Fruit fly (Drosophila melanogaster) whole organism, embryonic: Measurements from ENCODE around the gene unk.
A peak's percentile ranks its signal among the peaks of the same experiment; 100 is the strongest.

Experiments used
- Bteb2 ChIP-seq: fragments of 200-800 bp; sonication (Bioruptor generic); optimal IDR thresholded peaks from 2 replicates; lab custom pipeline; 2016; ENCODE audit warnings: missing biosample characterization, missing genetic modification characterization
- CG11093 ChIP-seq: fragments of 200-800 bp; sonication (Bioruptor generic); IDR thresholded peaks from 3 replicates; pipeline ENCODE4 v1.3.6; 2022; ENCODE audit warnings: missing biosample characterization, missing genetic modification characterization
- CG11247 ChIP-seq: fragments of 200-800 bp; sonication (Bioruptor generic); IDR thresholded peaks from 2 replicates; pipeline ENCODE4 v1.3.6; 2022; ENCODE audit warnings: missing biosample characterization, missing genetic modification characterization
- CG12769 ChIP-seq: fragments of 200-800 bp; sonication (Bioruptor generic); optimal IDR thresholded peaks from 2 replicates; lab custom pipeline; 2019; ENCODE audit warnings: missing biosample characterization, mild to moderate bottlenecking, missing genetic modification characterization, moderate library complexity
- CG15011 ChIP-seq: fragments of 200-800 bp; sonication (Bioruptor generic); optimal IDR thresholded peaks from 3 replicates; lab custom pipeline; 2018; ENCODE audit warnings: missing biosample characterization, mild to moderate bottlenecking, missing genetic modification characterization
- CG17829 ChIP-seq: fragments of 200-800 bp; optimal IDR thresholded peaks from 2 replicates; lab custom pipeline; 2019; ENCODE audit warnings: missing biosample characterization, mild to moderate bottlenecking, missing genetic modification characterization, moderate library complexity
- CG18764 ChIP-seq: fragments of 200-800 bp; sonication (Bioruptor generic); optimal IDR thresholded peaks from 3 replicates; lab custom pipeline; 2016; ENCODE audit warnings: missing biosample characterization, missing genetic modification characterization
- CG3163 ChIP-seq: fragments of 200-800 bp; sonication (Bioruptor generic); optimal IDR thresholded peaks from 3 replicates; lab custom pipeline; 2016; ENCODE audit warnings: missing biosample characterization, missing genetic modification characterization
- CG32532 ChIP-seq: fragments of 200-800 bp; sonication (Bioruptor generic); IDR thresholded peaks from 2 replicates; pipeline ENCODE4 v1.3.6; 2022; ENCODE audit warnings: missing biosample characterization, missing genetic modification characterization
- CG34422 ChIP-seq: fragments of 200-800 bp; sonication (Bioruptor generic); IDR thresholded peaks from 3 replicates; pipeline ENCODE4 v1.3.6; 2022; ENCODE audit warnings: missing biosample characterization, missing genetic modification characterization
- CG3995 ChIP-seq: fragments of 200-800 bp; sonication (Bioruptor generic); optimal IDR thresholded peaks from 3 replicates; lab custom pipeline; 2016; ENCODE audit warnings: missing biosample characterization, missing genetic modification characterization
- CG4820 ChIP-seq: fragments of 200-800 bp; sonication (Bioruptor generic); optimal IDR thresholded peaks from 3 replicates; lab custom pipeline; 2016; ENCODE audit warnings: missing biosample characterization, missing genetic modification characterization
- CG6272 ChIP-seq: fragments of 200-800 bp; sonication (Bioruptor generic); IDR thresholded peaks from 2 replicates; pipeline ENCODE4 v1.3.6; 2022; ENCODE audit warnings: missing biosample characterization, missing genetic modification characterization
- CG6791 ChIP-seq: fragments of 200-800 bp; sonication (Bioruptor generic); IDR thresholded peaks from 3 replicates; pipeline ENCODE4 v1.3.6; 2022; ENCODE audit warnings: missing biosample characterization, missing genetic modification characterization; ENCODE audit not compliant: partially characterized antibody
- CG7928 ChIP-seq: fragments of 200-800 bp; sonication (Bioruptor generic); optimal IDR thresholded peaks from 2 replicates; lab custom pipeline; 2017; ENCODE audit warnings: missing biosample characterization, mild to moderate bottlenecking, missing genetic modification characterization
- CG8089 ChIP-seq: fragments of 200-800 bp; sonication (Bioruptor generic); optimal IDR thresholded peaks from 3 replicates; lab custom pipeline; 2016; ENCODE audit warnings: missing biosample characterization, missing genetic modification characterization
- CkIIα-i1 ChIP-seq: fragments of 200-800 bp; sonication (Bioruptor generic); IDR thresholded peaks from 2 replicates; pipeline ENCODE4 v1.3.6; 2022; ENCODE audit warnings: missing biosample characterization, missing genetic modification characterization
- D19B ChIP-seq: fragments of 200-800 bp; sonication (Bioruptor generic); optimal IDR thresholded peaks from 2 replicates; lab custom pipeline; 2017; ENCODE audit warnings: missing biosample characterization, mild to moderate bottlenecking, missing genetic modification characterization
- Deaf1 ChIP-seq: fragments of 200-800 bp; optimal IDR thresholded peaks from 3 replicates; lab custom pipeline; 2019; ENCODE audit warnings: missing biosample characterization, mild to moderate bottlenecking, missing genetic modification characterization, moderate library complexity
- Dek ChIP-seq: fragments of 200-800 bp; sonication (Bioruptor generic); optimal IDR thresholded peaks from 3 replicates; lab custom pipeline; 2019; ENCODE audit warnings: missing biosample characterization, mild to moderate bottlenecking, missing genetic modification characterization, moderate library complexity
- Doc2 ChIP-seq: fragments of 200-800 bp; sonication (Bioruptor generic); IDR thresholded peaks from 2 replicates; pipeline ENCODE4 v1.3.6; 2022; ENCODE audit warnings: missing biosample characterization, missing genetic modification characterization
- Dp ChIP-seq: fragments of 200-800 bp; sonication (Bioruptor generic); optimal IDR thresholded peaks from 2 replicates; lab custom pipeline; 2018; ENCODE audit warnings: missing biosample characterization, mild to moderate bottlenecking, missing genetic modification characterization, moderate library complexity
- Hmx ChIP-seq: fragments of 200-800 bp; sonication (Bioruptor generic); optimal IDR thresholded peaks from 2 replicates; lab custom pipeline; 2016; ENCODE audit warnings: missing biosample characterization, missing genetic modification characterization
- NC2β ChIP-seq: fragments of 200-800 bp; sonication (Bioruptor generic); optimal IDR thresholded peaks from 2 replicates; lab custom pipeline; 2016; ENCODE audit warnings: missing biosample characterization, missing genetic modification characterization
- Oaz ChIP-seq: fragments of 200-800 bp; sonication (Bioruptor generic); IDR thresholded peaks from 2 replicates; pipeline ENCODE4 v1.3.6; 2022; ENCODE audit warnings: missing biosample characterization, missing genetic modification characterization
- PHDP ChIP-seq: fragments of 200-800 bp; sonication (Bioruptor generic); optimal IDR thresholded peaks from 3 replicates; lab custom pipeline; 2018; ENCODE audit warnings: missing biosample characterization, mild to moderate bottlenecking, missing genetic modification characterization, moderate library complexity
- YL-1 ChIP-seq: fragments of 200-800 bp; sonication (Bioruptor generic); optimal IDR thresholded peaks from 3 replicates; lab custom pipeline; 2017; ENCODE audit warnings: missing biosample characterization, mild to moderate bottlenecking, missing genetic modification characterization
- amos ChIP-seq: fragments of 200-800 bp; sonication (Bioruptor generic); IDR thresholded peaks from 2 replicates; pipeline ENCODE4 v1.3.6; 2022; ENCODE audit warnings: missing biosample characterization, missing genetic modification characterization; ENCODE audit not compliant: partially characterized antibody
- bab2 ChIP-seq: fragments of 200-800 bp; sonication (Bioruptor generic); optimal IDR thresholded peaks from 2 replicates; lab custom pipeline; 2016; ENCODE audit warnings: missing biosample characterization, missing genetic modification characterization
- ci ChIP-seq: fragments of 200-800 bp; sonication (Bioruptor generic); IDR thresholded peaks from 3 replicates; pipeline ENCODE4 v1.3.6; 2022; ENCODE audit warnings: missing biosample characterization, missing genetic modification characterization
- croc ChIP-seq: fragments of 200-800 bp; sonication (Bioruptor generic); conservative IDR thresholded peaks from 3 replicates; pipeline ENCODE4 v1.3.6; 2022; ENCODE audit warnings: missing biosample characterization, missing genetic modification characterization
- crp ChIP-seq, 2 experiments: fragments of 200-800 bp; sonication (Bioruptor generic); optimal IDR thresholded peaks; 2 replicates in 1 of 2; 3 replicates in 1 of 2; lab custom pipeline; 2017; ENCODE audit warnings: missing biosample characterization in 2 of 2, missing genetic modification characterization in 2 of 2, mild to moderate bottlenecking in 1 of 2, moderate library complexity in 1 of 2
- ewg ChIP-seq: fragments of 200-800 bp; sonication (Bioruptor generic); optimal IDR thresholded peaks from 3 replicates; lab custom pipeline; 2017; ENCODE audit warnings: mild to moderate bottlenecking, missing biosample characterization, missing genetic modification reagents, missing genetic modification characterization
- hth ChIP-seq: fragments of >200 bp; optimal IDR thresholded peaks from 2 replicates; lab custom pipeline; 2017; ENCODE audit warnings: inconsistent platforms
- insv ChIP-seq, 2 experiments: fragments of 200-800 bp; sonication (Bioruptor generic); optimal IDR thresholded peaks; 3 replicates each; lab custom pipeline; 2016 to 2018; ENCODE audit warnings: missing biosample characterization in 2 of 2, missing genetic modification characterization in 2 of 2
- lmd ChIP-seq: fragments of 200-800 bp; sonication (Bioruptor generic); IDR thresholded peaks from 2 replicates; pipeline ENCODE4 v1.3.6; 2022; ENCODE audit warnings: missing biosample characterization, missing genetic modification characterization
- nerfin-1 ChIP-seq: fragments of 200-800 bp; sonication (Bioruptor generic); optimal IDR thresholded peaks from 3 replicates; lab custom pipeline; 2019; ENCODE audit warnings: missing biosample characterization, mild to moderate bottlenecking, missing genetic modification characterization, moderate library complexity
- pnt ChIP-seq: fragments of 200-800 bp; sonication (Bioruptor generic); optimal IDR thresholded peaks from 3 replicates; lab custom pipeline; 2016; ENCODE audit warnings: missing biosample characterization, missing genetic modification characterization
- psq ChIP-seq: fragments of 200-800 bp; sonication (Bioruptor generic); optimal IDR thresholded peaks from 2 replicates; lab custom pipeline; 2017; ENCODE audit warnings: missing biosample characterization, missing genetic modification characterization
- pzg ChIP-seq: fragments of 200-800 bp; sonication (Bioruptor generic); optimal IDR thresholded peaks from 3 replicates; lab custom pipeline; 2018; ENCODE audit warnings: missing biosample characterization, mild to moderate bottlenecking, missing genetic modification characterization, moderate library complexity
- sim ChIP-seq: fragments of 200-800 bp; sonication (Bioruptor generic); IDR thresholded peaks from 2 replicates; pipeline ENCODE4 v1.3.6; 2022; ENCODE audit warnings: missing biosample characterization, missing genetic modification characterization
- sna ChIP-seq: fragments of 200-800 bp; sonication (Bioruptor generic); IDR thresholded peaks from 2 replicates; pipeline ENCODE4 v1.3.6; 2022; ENCODE audit warnings: missing biosample characterization, missing genetic modification characterization; ENCODE audit not compliant: partially characterized antibody
- sob ChIP-seq: fragments of 200-800 bp; sonication (Bioruptor generic); IDR thresholded peaks from 2 replicates; pipeline ENCODE4 v1.3.6; 2022; ENCODE audit warnings: missing biosample characterization, missing genetic modification characterization
- stc ChIP-seq: fragments of 200-800 bp; sonication (Bioruptor generic); IDR thresholded peaks from 2 replicates; pipeline ENCODE4 v1.3.6; 2022; ENCODE audit warnings: missing biosample characterization, missing genetic modification characterization
- tll ChIP-seq, 2 experiments: fragments of 200-800 bp in 1 of 2; fragments of >200 bp in 1 of 2; sonication (Bioruptor generic) in 1 of 2; optimal IDR thresholded peaks; 2 replicates each; lab custom pipeline; 2017 to 2019; ENCODE audit warnings: missing biosample characterization in 2 of 2, missing genetic modification characterization in 2 of 2, mild to moderate bottlenecking in 1 of 2, moderate library complexity in 1 of 2
- toy ChIP-seq: fragments of 200-800 bp; sonication (Bioruptor generic); IDR thresholded peaks from 2 replicates; pipeline ENCODE4 v1.3.6; 2022; ENCODE audit warnings: missing biosample characterization, missing genetic modification characterization
- trem ChIP-seq: fragments of 200-800 bp; optimal IDR thresholded peaks from 3 replicates; lab custom pipeline; 2019; ENCODE audit warnings: missing biosample characterization, mild to moderate bottlenecking, missing genetic modification characterization, moderate library complexity
- tup ChIP-seq: fragments of 200-800 bp; sonication (Bioruptor generic); optimal IDR thresholded peaks from 2 replicates; lab custom pipeline; 2016; ENCODE audit warnings: missing biosample characterization, mild to moderate bottlenecking, missing genetic modification characterization, moderate library complexity
- zen ChIP-seq: fragments of 200-800 bp; sonication (Bioruptor generic); optimal IDR thresholded peaks from 3 replicates; lab custom pipeline; 2018; ENCODE audit warnings: missing biosample characterization, mild to moderate bottlenecking, missing genetic modification characterization, moderate library complexity

unk gene

DNA sequence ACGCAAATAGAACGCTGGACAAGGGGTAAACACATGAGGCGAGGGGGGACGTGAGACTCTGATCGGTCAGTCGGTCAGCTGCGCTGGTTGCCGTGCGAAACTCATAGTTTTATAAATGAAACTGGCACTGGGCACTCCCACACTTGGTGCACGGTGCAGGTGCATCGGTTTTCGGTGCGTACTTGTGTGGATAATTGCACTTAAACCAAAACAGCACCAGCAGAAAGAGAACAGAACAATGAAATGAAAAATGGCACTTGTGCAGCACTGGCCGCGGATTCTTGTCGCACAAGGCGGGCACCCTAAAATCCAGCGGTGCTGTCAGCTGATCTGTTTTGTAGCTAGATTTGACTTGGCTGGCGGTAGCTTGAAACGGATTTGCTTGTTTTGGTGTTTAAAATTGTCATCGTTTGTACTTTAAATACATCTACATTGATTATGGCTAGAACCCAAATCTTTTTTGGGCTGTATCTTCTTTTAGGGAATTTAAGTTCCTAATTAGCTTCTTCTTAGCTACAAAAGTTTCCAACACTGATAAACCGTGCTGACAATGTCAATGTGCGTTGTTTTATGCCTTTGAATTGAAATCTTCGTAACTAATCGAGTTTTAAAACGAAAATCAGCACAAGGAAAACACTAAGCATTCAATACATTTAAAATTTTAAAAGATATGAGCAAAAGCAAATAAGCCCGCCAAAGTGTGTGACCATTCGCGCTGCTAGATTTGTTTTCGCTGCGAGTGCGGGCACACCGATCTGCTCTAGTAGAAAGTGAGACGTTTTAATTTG lies 39.8 kb downstream of the unk start, which contains the start of the genes Rassf and CenB1A (continued):
- TF ChIP-seq stc (GFP tag; lab: Robert Waterston, UW) = no peak
- TF ChIP-seq Deaf1 = peak; percentile 15
- TF ChIP-seq bab2 (GFP tag; lab: Kevin White, UChicago) = peak; percentile 23
- no peak for TF ChIP-seq hth
- peak; percentile 6 for TF ChIP-seq CG17829 (tag; lab: Kevin White, UChicago)
- TF ChIP-seq Hmx (GFP tag; lab: Kevin White, UChicago) = no peak
- TF ChIP-seq NC2β (GFP tag; lab: Kevin White, UChicago) = no peak
- peak; percentile 25 for TF ChIP-seq psq
- TF ChIP-seq pzg = peak; percentile 50
- peak; percentile 27; the same call in 1 of the 2 replicates for TF ChIP-seq CG32532 (GFP tag; lab: Robert Waterston, UW)
- no peak for TF ChIP-seq toy (GFP tag; lab: Robert Waterston, UW)
- TF ChIP-seq tup = no peak
- TF ChIP-seq crp (GFP tag; optimal IDR thresholded peaks at IDR 0.05; lab: Kevin White, UChicago) = peak in 1 of 2 experiments; percentile 74
- no peak for TF ChIP-seq insv (GFP tag; optimal IDR thresholded peaks at IDR 0.05; lab: Kevin White, UChicago)
- peak; percentile 82 for TF ChIP-seq Dp
- peak; percentile 89; the same call in 1 of the 3 replicates for TF ChIP-seq CG34422 (GFP tag; lab: Robert Waterston, UW)
- TF ChIP-seq sob = peak; percentile 58; the same call in 1 of the 2 replicates
- TF ChIP-seq trem = peak; percentile 21
- TF ChIP-seq CG11247 (GFP tag; lab: Robert Waterston, UW) = 0 out of 2 replicates have a peak, but pooled peaks have one; percentile 21
- TF ChIP-seq Dek (tag; lab: Kevin White, UChicago) = peak; percentile 33
- no peak for TF ChIP-seq croc (GFP tag; lab: Robert Waterston, UW)
- TF ChIP-seq CG4820 (GFP tag; lab: Kevin White, UChicago) = peak; percentile 47
- no peak for TF ChIP-seq CG18764 (GFP tag; lab: Kevin White, UChicago)
- TF ChIP-seq YL-1 (GFP tag; lab: Kevin White, UChicago) = no peak
- TF ChIP-seq sim (GFP tag; lab: Robert Waterston, UW) = no peak
- no peak for TF ChIP-seq CG11093 (GFP tag; lab: Robert Waterston, UW)
- TF ChIP-seq CG3163 (GFP tag; lab: Kevin White, UChicago) = peak; percentile 42
- no peak for TF ChIP-seq Doc2 (GFP tag; lab: Robert Waterston, UW)
- peak in 1 of 2 experiments; percentile 84 for TF ChIP-seq tll (GFP tag; optimal IDR thresholded peaks at IDR 0.05; lab: Kevin White, UChicago)
- TF ChIP-seq zen (tag; lab: Kevin White, UChicago) = no peak
- TF ChIP-seq D19B = no peak
- TF ChIP-seq nerfin-1 = no peak
- no peak for TF ChIP-seq CG15011 (GFP tag; lab: Kevin White, UChicago)
- TF ChIP-seq Bteb2 (GFP tag; lab: Kevin White, UChicago) = no peak
- no peak for TF ChIP-seq CG7928 (GFP tag; lab: Kevin White, UChicago)
- peak; percentile 10 for TF ChIP-seq PHDP
- TF ChIP-seq CG3995 (GFP tag; lab: Kevin White, UChicago) = no peak
- TF ChIP-seq ci = no peak
- TF ChIP-seq sna (GFP tag; lab: Robert Waterston, UW) = peak; percentile 62
- TF ChIP-seq CG12769 (tag; lab: Kevin White, UChicago) = no peak
- TF ChIP-seq pnt (GFP tag; lab: Kevin White, UChicago) = peak; percentile 54
- no peak for TF ChIP-seq CG6791 (GFP tag; lab: Robert Waterston, UW)
- no peak for TF ChIP-seq CG8089
- peak; percentile 64 for TF ChIP-seq lmd (GFP tag; lab: Robert Waterston, UW)
- 0 out of 2 replicates have a peak, but pooled peaks have one; percentile 28 for TF ChIP-seq Oaz
- no peak for TF ChIP-seq CG6272
- TF ChIP-seq amos (GFP tag; lab: Robert Waterston, UW) = peak; percentile 27; the same call in 1 of the 2 replicates
- TF ChIP-seq ewg (GFP tag; lab: Kevin White, UChicago) = no peak
- TF ChIP-seq CkIIα-i1 (GFP tag; lab: Robert Waterston, UW) = no peak
